Fruit fly (Drosophila melanogaster) whole organism, adult: ENCODE results near the gene CG9135.

Source experiments
- CG12768 ChIP-seq: fragments of 200-800 bp; sonication (Bioruptor generic); optimal IDR thresholded peaks from 2 replicates; lab custom pipeline; 2017; ENCODE audit warnings: missing biosample characterization, missing genetic modification characterization, mild to moderate bottlenecking, moderate library complexity, missing genetic modification reagents
- CG14711 ChIP-seq: fragments of 200-800 bp; sonication (Bioruptor generic); optimal IDR thresholded peaks from 2 replicates; lab custom pipeline; 2018; ENCODE audit warnings: missing biosample characterization, mild to moderate bottlenecking, missing genetic modification characterization, moderate library complexity
- CG33017 ChIP-seq: fragments of 200-800 bp; sonication (Bioruptor generic); optimal IDR thresholded peaks from 2 replicates; lab custom pipeline; 2018; ENCODE audit warnings: missing biosample characterization, mild to moderate bottlenecking, missing genetic modification characterization, moderate library complexity
- CG7101 ChIP-seq: fragments of 200-800 bp; sonication (Bioruptor generic); optimal IDR thresholded peaks from 2 replicates; lab custom pipeline; 2018; ENCODE audit warnings: missing biosample characterization, mild to moderate bottlenecking, missing genetic modification characterization, moderate library complexity
- kay ChIP-seq: fragments of 200-800 bp; sonication (Bioruptor generic); peaks from one replicate; lab custom pipeline; 2016; ENCODE audit warnings: missing biosample characterization, missing genetic modification characterization, borderline replicate concordance
- pad ChIP-seq: fragments of 200-800 bp; sonication (Bioruptor generic); optimal IDR thresholded peaks from 3 replicates; lab custom pipeline; 2017; ENCODE audit warnings: missing biosample characterization, missing genetic modification characterization, mild to moderate bottlenecking, moderate library complexity, missing genetic modification reagents

DNA sequence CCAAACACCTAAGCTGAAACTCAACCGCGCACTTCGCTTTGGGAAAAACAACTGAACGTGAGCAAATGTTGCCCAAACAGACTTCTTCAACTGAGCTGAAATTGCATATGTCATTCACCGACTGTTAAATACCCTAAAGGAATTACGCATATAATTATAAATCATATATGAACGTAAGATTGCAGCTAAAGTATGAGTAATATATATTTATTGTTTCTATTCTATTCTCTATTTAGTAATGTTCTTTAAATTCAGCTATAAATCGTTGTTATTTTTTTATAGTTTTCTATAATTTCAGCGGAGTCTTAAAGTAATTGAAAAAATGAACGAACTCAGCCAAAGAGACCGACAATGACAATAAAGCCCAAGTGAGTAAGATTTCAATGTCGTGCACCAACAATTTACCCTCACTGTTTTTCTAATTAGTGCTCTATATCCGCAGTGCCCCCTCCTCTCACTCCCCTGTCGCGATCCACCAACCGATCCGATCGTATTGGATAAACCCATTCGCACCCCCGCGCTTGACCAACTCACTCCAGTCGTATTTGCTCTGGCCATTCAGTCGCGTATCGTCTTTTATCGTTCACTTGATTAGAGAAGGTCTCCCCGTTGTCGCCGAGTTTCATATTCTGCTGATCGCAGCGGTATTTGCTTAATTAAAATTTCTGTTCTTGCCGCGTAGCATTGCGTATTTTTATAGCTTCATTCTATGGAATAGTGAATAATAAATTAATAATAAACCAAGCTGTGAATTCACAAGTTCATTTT, 38.1 kb upstream of the CG9135 start, which contains the start of gene CG9098:
- TF ChIP-seq CG14711 (tag; lab: Kevin White, UChicago), result no peak
- TF ChIP-seq CG33017 (tag; lab: Kevin White, UChicago), result no peak
- TF ChIP-seq kay (GFP tag; lab: Kevin White, UChicago), result no peak
- TF ChIP-seq CG7101 (tag; lab: Kevin White, UChicago), result no peak
- no peak for TF ChIP-seq pad (GFP tag; lab: Kevin White, UChicago)
- no peak for TF ChIP-seq CG12768 (GFP tag; lab: Kevin White, UChicago)
